Fruit fly (Drosophila melanogaster): ENCODE measurements around the gene CG3999.

Gene CG3999

DNA sequence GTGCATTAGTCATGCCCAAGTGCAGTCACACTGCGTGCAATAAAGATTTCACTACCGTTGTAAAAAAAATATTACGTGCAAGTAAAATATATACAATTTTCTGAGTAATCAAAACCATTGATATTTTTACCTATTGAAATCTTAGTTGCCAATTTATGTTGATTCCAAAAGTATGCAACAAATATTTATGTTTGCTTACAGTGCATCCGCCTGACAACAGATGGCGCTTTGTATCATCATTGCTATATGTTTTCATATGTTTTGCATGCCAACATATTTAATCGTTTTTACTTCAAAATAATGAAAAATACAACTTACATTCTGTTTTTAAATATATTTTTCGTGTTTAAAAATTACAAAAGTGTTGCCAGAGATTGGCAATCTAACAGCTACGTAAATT is 47.8 kb upstream of the CG3999 start (continued):
- TF ChIP-seq Hr38 (GFP tag; optimal IDR thresholded peaks at IDR 0.05) (no peak), CG9139 (GFP tag; optimal IDR thresholded peaks at IDR 0.05) (no peak), Ets21C (GFP tag; optimal IDR thresholded peaks at IDR 0.05) (no peak), cyc (GFP tag; optimal IDR thresholded peaks at IDR 0.05) (peak; percentile 16), fd59A (GFP tag; optimal IDR thresholded peaks at IDR 0.05) (no peak), Gug (GFP tag; IDR thresholded peaks at IDR 0.05) (no peak), CG1621 (tag; optimal IDR thresholded peaks at IDR 0.05) (no peak), topi (GFP tag; optimal IDR thresholded peaks at IDR 0.05) (peak; percentile 30), CG32006 (GFP tag; optimal IDR thresholded peaks at IDR 0.05) (peak; percentile 14), Hr4 (GFP tag; optimal IDR thresholded peaks at IDR 0.05) (peak; percentile 4), CG16779 (tag; optimal IDR thresholded peaks at IDR 0.05) (no peak), Sox15 (GFP tag; optimal IDR thresholded peaks at IDR 0.05) (no peak), CG4318 (GFP tag; optimal IDR thresholded peaks at IDR 0.05) (no peak), CG10669 (GFP tag; optimal IDR thresholded peaks at IDR 0.05) (no peak), Eip78C (GFP tag) (peak; percentile 74), spab (GFP tag; optimal IDR thresholded peaks at IDR 0.05) (no peak), Smox (GFP tag; optimal IDR thresholded peaks at IDR 0.05) (no peak), CG15336 (GFP tag; IDR thresholded peaks at IDR 0.05) (no peak)

DNA sequence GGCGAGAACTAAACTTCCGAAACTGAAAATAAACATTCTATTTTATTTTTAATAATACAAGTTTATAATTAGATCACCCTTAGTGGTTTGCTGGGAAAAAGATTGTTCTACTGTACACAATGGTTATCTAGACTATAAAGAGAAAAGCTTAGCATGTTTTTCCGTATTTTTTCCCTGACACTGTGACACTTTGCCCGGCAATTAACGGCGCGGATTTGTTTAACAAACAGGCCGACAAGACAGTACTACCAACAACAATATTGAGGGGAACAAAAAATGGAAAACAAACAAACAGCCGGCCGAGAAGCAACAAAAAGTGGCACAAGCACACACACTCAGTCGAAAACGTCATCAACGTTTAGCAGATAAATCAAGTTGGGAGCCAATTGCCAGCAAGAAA is 44.6 kb upstream of the CG3999 start:
- TF ChIP-seq Hr4 (GFP tag; optimal IDR thresholded peaks at IDR 0.05) (no peak), fkh (GFP tag; optimal IDR thresholded peaks at IDR 0.05) (peak; percentile 27), svp (GFP tag) (peak; percentile 55)

DNA sequence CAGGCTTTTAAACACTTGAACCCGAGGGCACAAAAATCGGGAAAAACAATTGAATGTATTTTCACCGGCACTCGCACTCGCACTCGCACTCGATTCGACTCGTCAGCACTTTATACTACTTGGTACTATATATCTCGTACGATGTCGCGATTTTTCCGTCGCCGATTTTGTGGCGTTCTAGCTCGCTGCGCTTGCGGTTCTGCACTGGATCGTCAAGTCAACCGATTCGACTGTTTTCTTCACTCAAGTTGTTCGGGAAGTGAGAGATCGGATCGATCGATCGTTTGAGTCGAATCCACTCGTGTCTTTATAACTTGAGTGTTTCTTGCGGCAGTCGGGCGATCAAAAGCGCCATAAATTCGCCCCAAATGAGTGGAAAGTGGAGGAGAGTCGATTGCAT is 38.5 kb upstream of the CG3999 start, which contains the start of gene Timp:
Gene Timp (minus strand): TSS at position 209 of the 400 bp plus-strand sequence.
- no peak for TF ChIP-seq CG8319 (GFP tag; optimal IDR thresholded peaks at IDR 0.05)
- no peak for TF ChIP-seq esn (GFP tag; optimal IDR thresholded peaks at IDR 0.05)
- TF ChIP-seq Eip75B (GFP tag; optimal IDR thresholded peaks at IDR 0.05) = no peak
- TF ChIP-seq Sox14 (GFP tag; optimal IDR thresholded peaks at IDR 0.05) = no peak
- TF ChIP-seq CG6808 (GFP tag; optimal IDR thresholded peaks at IDR 0.05) = no peak
- TF ChIP-seq Met (GFP tag; optimal IDR thresholded peaks at IDR 0.05) = no peak
- 0 out of 2 replicates have a peak, but pooled peaks have one; percentile 35 for TF ChIP-seq CG15336 (GFP tag; IDR thresholded peaks at IDR 0.05)
- TF ChIP-seq CG10669 (GFP tag; optimal IDR thresholded peaks at IDR 0.05) = no peak
- no peak for TF ChIP-seq Hr4 (GFP tag; optimal IDR thresholded peaks at IDR 0.05)
- TF ChIP-seq lz (GFP tag; optimal IDR thresholded peaks at IDR 0.05) = no peak
- no peak for TF ChIP-seq CG11294 (GFP tag; IDR thresholded peaks at IDR 0.05)
- TF ChIP-seq Sox102F (GFP tag; optimal IDR thresholded peaks at IDR 0.05) = no peak
- TF ChIP-seq CG7368 (GFP tag; optimal IDR thresholded peaks at IDR 0.05) = no peak
- TF ChIP-seq Eip93F (GFP tag; optimal IDR thresholded peaks at IDR 0.05) = no peak
- TF ChIP-seq OdsH (GFP tag; optimal IDR thresholded peaks at IDR 0.05) = no peak
- no peak for TF ChIP-seq CG31627 (GFP tag; optimal IDR thresholded peaks at IDR 0.05)
- peak; percentile 5 for TF ChIP-seq CG9139 (GFP tag; optimal IDR thresholded peaks at IDR 0.05)
- no peak for TF ChIP-seq acj6 (GFP tag; optimal IDR thresholded peaks at IDR 0.05)
- TF ChIP-seq dac (GFP tag; optimal IDR thresholded peaks at IDR 0.05) = no peak
- TF ChIP-seq Eip78C (GFP tag) = peak; percentile 77
- peak; percentile 62 for TF ChIP-seq svp (GFP tag)
- peak; percentile 53; the same call in 2 of the 3 replicates for TF ChIP-seq eg (GFP tag; IDR thresholded peaks at IDR 0.05)

DNA sequence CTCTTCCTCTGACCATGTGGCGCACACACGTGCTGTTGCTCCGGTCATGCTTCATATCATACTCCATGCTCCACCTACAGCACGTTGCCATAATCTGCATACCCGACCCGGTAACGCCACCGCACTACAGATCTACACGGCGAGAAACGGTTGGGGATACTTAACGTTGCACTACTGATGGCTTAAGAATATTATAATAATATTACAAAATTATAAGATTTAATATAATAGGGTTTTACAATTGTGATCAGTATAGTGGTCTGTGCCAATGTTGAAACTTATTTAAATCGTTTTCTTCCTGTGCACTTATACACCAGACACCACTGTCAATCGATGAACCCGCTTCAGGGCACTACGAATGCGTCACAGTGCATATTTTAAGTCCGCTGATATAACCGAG is 37.9 kb upstream of the CG3999 start:
- TF ChIP-seq lz (GFP tag; optimal IDR thresholded peaks at IDR 0.05) = peak; percentile 44
- peak; percentile 77 for TF ChIP-seq esn (GFP tag; optimal IDR thresholded peaks at IDR 0.05)
- TF ChIP-seq CG3919 (GFP tag; optimal IDR thresholded peaks at IDR 0.05) = peak; percentile 88
- peak; percentile 94 for TF ChIP-seq CG10669 (GFP tag; optimal IDR thresholded peaks at IDR 0.05)
- TF ChIP-seq fkh (GFP tag; optimal IDR thresholded peaks at IDR 0.05) = no peak
- TF ChIP-seq CG15336 (GFP tag; IDR thresholded peaks at IDR 0.05) = peak; percentile 85
- peak; percentile 75 for TF ChIP-seq Sox14 (GFP tag; optimal IDR thresholded peaks at IDR 0.05)
- peak; percentile 29 for TF ChIP-seq Sox102F (GFP tag; optimal IDR thresholded peaks at IDR 0.05)
- no peak for TF ChIP-seq dac (GFP tag; optimal IDR thresholded peaks at IDR 0.05)
- peak; percentile 93 for TF ChIP-seq Ets96B (tag; optimal IDR thresholded peaks at IDR 0.05)
- TF ChIP-seq CG6276 (GFP tag; optimal IDR thresholded peaks at IDR 0.05) = peak; percentile 81
- peak; percentile 80 for TF ChIP-seq CG11902 (GFP tag; optimal IDR thresholded peaks at IDR 0.05)
- TF ChIP-seq Blimp-1 (GFP tag; optimal IDR thresholded peaks at IDR 0.05) = peak; percentile 13
- peak; percentile 90 for TF ChIP-seq fd59A (GFP tag; optimal IDR thresholded peaks at IDR 0.05)
- TF ChIP-seq CG6808 (GFP tag; optimal IDR thresholded peaks at IDR 0.05) = peak; percentile 91
- peak; percentile 42 for TF ChIP-seq CG31627 (GFP tag; optimal IDR thresholded peaks at IDR 0.05)
- peak; percentile 74 for TF ChIP-seq topi (GFP tag; optimal IDR thresholded peaks at IDR 0.05)
- peak; percentile 64 for TF ChIP-seq Met (GFP tag; optimal IDR thresholded peaks at IDR 0.05)
- TF ChIP-seq Eip75B (GFP tag; optimal IDR thresholded peaks at IDR 0.05) = peak; percentile 81
- peak; percentile 91 for TF ChIP-seq eg (GFP tag; IDR thresholded peaks at IDR 0.05)
- peak; percentile 91 for TF ChIP-seq dsx (GFP tag; optimal IDR thresholded peaks at IDR 0.05; ENCODE audit: poor library complexity, severe bottlenecking)
- TF ChIP-seq CG9139 (GFP tag; optimal IDR thresholded peaks at IDR 0.05) = peak; percentile 93
- TF ChIP-seq CG7368 (GFP tag; optimal IDR thresholded peaks at IDR 0.05) = peak; percentile 87
- peak; percentile 80 for TF ChIP-seq CG4318 (GFP tag; optimal IDR thresholded peaks at IDR 0.05)
- peak; percentile 95 for TF ChIP-seq CG3032 (tag; optimal IDR thresholded peaks at IDR 0.05)
- peak; percentile 57 for TF ChIP-seq cyc (GFP tag; optimal IDR thresholded peaks at IDR 0.05)
- peak; percentile 87 for TF ChIP-seq CG16779 (tag; optimal IDR thresholded peaks at IDR 0.05)

All from whole organism, prepupa.